Worm (Caenorhabditis elegans): ENCODE results near the gene C32H11.4.

The C32H11.4 gene

DNA sequence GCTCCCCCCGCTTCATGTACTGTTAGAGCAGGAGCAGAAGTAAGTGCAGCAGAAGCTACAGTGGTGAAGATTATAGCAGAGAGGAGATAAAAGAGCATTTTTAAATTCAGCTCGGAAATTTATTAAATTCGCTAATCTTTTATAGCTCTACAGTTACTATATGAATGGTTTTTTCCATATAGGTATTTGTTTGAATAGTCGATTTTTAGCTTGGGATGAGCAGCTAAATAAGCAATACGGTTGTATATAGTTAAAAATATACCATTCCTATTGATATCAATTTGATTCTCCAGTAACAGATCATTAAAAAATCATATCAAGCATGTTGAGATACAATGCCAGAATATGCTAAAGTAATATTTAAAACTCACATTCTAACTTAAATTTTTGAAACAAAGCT is 5.6 kb downstream of the C32H11.4 start, which contains the start of gene srlf-5:
Gene srlf-5, minus strand, starts transcription at position 101 of the 400 bp plus-strand sequence.
- TF ChIP-seq W03F9.2 (tag; optimal IDR thresholded peaks at IDR 0.05) (no peak), dao-5 (tag; optimal IDR thresholded peaks at IDR 0.05) (no peak), him-1 (tag; optimal IDR thresholded peaks at IDR 0.05) (no peak)

DNA sequence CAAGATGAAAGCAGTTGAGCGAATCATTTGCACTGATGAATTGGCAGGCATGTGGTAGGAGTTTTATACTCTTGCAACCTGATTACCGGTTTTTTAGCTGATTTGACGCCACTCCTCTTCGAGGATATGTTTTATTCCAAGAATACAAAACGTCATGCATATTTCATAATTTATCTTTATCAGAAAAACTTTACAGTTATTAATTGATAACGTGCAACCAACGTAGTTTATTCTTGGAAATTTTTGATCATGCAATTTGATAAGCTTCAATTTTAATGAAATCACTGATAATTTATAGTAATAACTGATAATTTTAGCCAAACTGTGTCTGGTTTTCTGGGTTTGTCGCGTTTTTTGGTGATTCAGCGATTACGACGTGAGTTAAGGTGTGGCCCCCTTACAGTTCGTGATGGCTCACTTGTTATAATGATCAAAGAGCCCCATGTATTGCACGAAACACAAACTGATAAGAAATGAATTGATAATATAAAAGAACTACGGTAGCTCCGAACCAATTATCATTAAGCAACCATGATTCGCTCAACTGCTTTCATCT is 15.2 kb downstream of the C32H11.4 start, which contains the start of the genes cld-1 and dod-21:
Gene cld-1, minus strand, starts transcription at position 51 of the 556 bp plus-strand sequence.
Gene dod-21, plus strand, starts transcription at position 518 of the 556 bp plus-strand sequence.
- no peak for TF ChIP-seq him-1 (tag; optimal IDR thresholded peaks at IDR 0.05)
- TF ChIP-seq W03F9.2 (tag; optimal IDR thresholded peaks at IDR 0.05): peak; percentile 28

- TF ChIP-seq dao-5 (tag; optimal IDR thresholded peaks at IDR 0.05): no peak
- no peak for TF ChIP-seq him-1 (tag; optimal IDR thresholded peaks at IDR 0.05)
- TF ChIP-seq W03F9.2 (tag; optimal IDR thresholded peaks at IDR 0.05): no peak
Observed at ce11 chrIV:12941254-12941653, 20.2 kb downstream of the C32H11.4 start, which contains the start of gene dod-24. dod-24 (minus strand) TSS chrIV:12941354.

ce11 chrIV:12942633-12943032 is 21.6 kb downstream of the C32H11.4 start, which contains the start of gene dct-19:
dct-19 (plus strand) TSS chrIV:12942933.
- no peak for TF ChIP-seq dao-5 (tag; optimal IDR thresholded peaks at IDR 0.05)
- no peak for TF ChIP-seq him-1 (tag; optimal IDR thresholded peaks at IDR 0.05)
- no peak for TF ChIP-seq W03F9.2 (tag; optimal IDR thresholded peaks at IDR 0.05)

DNA sequence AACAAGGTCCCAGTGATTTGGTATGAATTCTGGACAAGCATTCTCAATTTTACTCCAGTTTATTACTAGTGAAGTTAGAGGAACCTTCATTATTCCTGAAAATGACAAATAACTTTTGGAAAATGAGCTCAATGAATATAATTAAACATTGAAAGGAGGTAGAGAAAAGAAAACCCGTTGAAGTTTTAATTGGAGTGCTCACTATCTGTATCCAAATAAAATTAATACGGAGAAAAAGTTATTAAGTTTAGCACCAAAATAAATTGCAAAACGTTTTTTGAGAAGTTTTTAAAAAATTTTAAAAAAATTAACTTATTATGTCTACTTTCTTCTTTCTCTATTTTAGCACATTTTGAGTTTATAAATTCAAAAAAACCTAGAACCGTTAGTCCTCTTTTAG is 25.4 kb downstream of the C32H11.4 start, which contains the start of gene F55G11.1:
Gene F55G11.1, minus strand, starts transcription at position 101 of the 400 bp plus-strand sequence.
- TF ChIP-seq dao-5 (tag; optimal IDR thresholded peaks at IDR 0.05): no peak
- TF ChIP-seq him-1 (tag; optimal IDR thresholded peaks at IDR 0.05): no peak
- no peak for TF ChIP-seq W03F9.2 (tag; optimal IDR thresholded peaks at IDR 0.05)

- no peak for TF ChIP-seq him-1 (tag; optimal IDR thresholded peaks at IDR 0.05)
Observed at ce11 chrIV:12948470-12948869, 27.4 kb downstream of the C32H11.4 start, which contains the start of gene F55G11.10. F55G11.10 (plus strand) TSS chrIV:12948770.

DNA sequence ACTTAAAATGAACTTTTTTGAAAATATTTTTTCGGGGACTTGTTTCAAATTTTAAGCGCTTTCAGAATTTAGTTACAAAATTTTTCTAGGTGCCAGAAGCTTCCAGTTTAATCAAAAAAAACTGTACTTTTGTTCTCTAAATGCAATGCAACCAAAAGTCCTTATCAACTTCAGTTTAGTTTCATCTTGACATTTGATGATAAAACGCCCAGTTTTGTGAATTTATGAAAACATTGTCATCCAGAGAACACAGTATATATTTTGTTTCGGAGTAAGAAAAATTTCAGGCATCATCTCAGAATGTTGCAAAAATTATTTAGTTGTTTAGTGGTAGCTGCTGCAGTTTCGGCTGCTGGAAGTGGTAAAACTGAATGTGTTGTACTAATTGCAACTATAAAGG is 36.7 kb downstream of the C32H11.4 start, which contains the start of gene F55G11.6:
Gene F55G11.6, plus strand, starts transcription at position 301 of the 400 bp plus-strand sequence.
- TF ChIP-seq dao-5 (tag; optimal IDR thresholded peaks at IDR 0.05) (no peak), him-1 (tag; optimal IDR thresholded peaks at IDR 0.05) (no peak), W03F9.2 (tag; optimal IDR thresholded peaks at IDR 0.05) (no peak)

- TF ChIP-seq him-1 (tag; optimal IDR thresholded peaks at IDR 0.05) (no peak), W03F9.2 (tag; optimal IDR thresholded peaks at IDR 0.05) (no peak), dao-5 (tag; optimal IDR thresholded peaks at IDR 0.05) (no peak)
Observed at ce11 chrIV:12960136-12960535, 39.1 kb downstream of the C32H11.4 start, which contains the start of gene F55G11.7. F55G11.7 (plus strand) TSS chrIV:12960436.

ce11 chrIV:12962564-12962963 is 41.5 kb downstream of the C32H11.4 start, which contains the start of gene F55G11.8:
F55G11.8 (plus strand) TSS chrIV:12962808.
- no peak for TF ChIP-seq W03F9.2 (tag; optimal IDR thresholded peaks at IDR 0.05)
- no peak for TF ChIP-seq him-1 (tag; optimal IDR thresholded peaks at IDR 0.05)
- TF ChIP-seq dao-5 (tag; optimal IDR thresholded peaks at IDR 0.05): no peak

- TF ChIP-seq dao-5 (tag; optimal IDR thresholded peaks at IDR 0.05) (no peak), W03F9.2 (tag; optimal IDR thresholded peaks at IDR 0.05) (no peak), him-1 (tag; optimal IDR thresholded peaks at IDR 0.05) (no peak)
Observed at ce11 chrIV:12964648-12965047, 43.6 kb downstream of the C32H11.4 start.

ce11 chrIV:12965074-12965473 is 44.0 kb downstream of the C32H11.4 start, which contains the start of gene dod-22:
dod-22 (plus strand) TSS chrIV:12965374.
- TF ChIP-seq dao-5 (tag; optimal IDR thresholded peaks at IDR 0.05) (no peak), him-1 (tag; optimal IDR thresholded peaks at IDR 0.05) (no peak), W03F9.2 (tag; optimal IDR thresholded peaks at IDR 0.05) (no peak)

DNA sequence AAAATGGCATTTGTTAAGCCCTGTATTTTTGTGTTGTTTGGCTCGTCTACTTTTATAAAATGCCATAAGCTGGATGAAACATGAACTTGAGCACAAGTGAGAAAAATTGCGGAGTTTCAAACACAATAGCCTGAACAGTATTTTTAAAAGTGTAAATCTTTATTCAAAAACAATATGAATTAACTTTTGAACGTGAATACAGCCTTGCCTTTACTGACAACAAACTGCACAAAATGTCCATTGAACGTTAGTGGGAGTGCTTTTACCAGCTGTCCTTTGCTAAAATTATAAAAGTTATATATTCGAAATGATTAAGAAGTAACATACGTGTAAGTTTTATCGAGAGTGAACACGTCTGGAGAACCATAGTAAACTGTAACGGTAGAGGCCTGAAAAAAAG is 46.2 kb downstream of the C32H11.4 start:
- TF ChIP-seq dao-5 (tag; optimal IDR thresholded peaks at IDR 0.05): no peak

ce11 chrIV:12969141-12969540 is 48.1 kb downstream of the C32H11.4 start, which contains the start of gene F55G11.2:
F55G11.2 (minus strand) TSS chrIV:12969289.
- TF ChIP-seq dao-5 (tag; optimal IDR thresholded peaks at IDR 0.05): no peak
- TF ChIP-seq W03F9.2 (tag; optimal IDR thresholded peaks at IDR 0.05): no peak
- TF ChIP-seq him-1 (tag; optimal IDR thresholded peaks at IDR 0.05): no peak

DNA sequence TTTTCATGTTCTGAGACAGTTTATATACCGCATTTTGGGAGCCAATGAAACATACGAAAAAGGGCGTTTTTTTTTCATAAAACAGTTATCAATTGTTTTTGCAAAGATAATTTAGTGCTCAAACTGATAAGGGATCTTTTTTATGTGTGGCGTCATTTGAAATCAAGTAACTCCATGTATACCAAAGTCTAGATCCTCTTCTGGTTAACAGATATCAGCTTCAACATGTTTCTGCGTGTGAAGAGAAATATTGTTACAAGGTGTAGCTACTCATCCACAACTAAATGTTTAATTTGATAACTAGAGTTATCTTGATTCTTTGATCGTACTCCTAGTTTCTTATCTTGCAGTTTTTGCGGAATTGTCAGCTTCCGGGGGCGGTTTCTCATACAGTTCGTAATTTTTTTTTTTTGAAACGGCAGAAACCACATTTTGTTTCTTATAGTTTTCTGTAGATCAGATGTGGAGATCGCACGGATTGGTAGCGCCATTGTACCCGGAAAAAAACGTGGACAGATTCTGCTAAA is 51.0 kb downstream of the C32H11.4 start:
- TF ChIP-seq him-1 (tag; optimal IDR thresholded peaks at IDR 0.05) (no peak), W03F9.2 (tag; optimal IDR thresholded peaks at IDR 0.05) (no peak), dao-5 (tag; optimal IDR thresholded peaks at IDR 0.05) (no peak)
